Worm (Caenorhabditis elegans): ENCODE data around the gene twk-35.

Gene twk-35

DNA sequence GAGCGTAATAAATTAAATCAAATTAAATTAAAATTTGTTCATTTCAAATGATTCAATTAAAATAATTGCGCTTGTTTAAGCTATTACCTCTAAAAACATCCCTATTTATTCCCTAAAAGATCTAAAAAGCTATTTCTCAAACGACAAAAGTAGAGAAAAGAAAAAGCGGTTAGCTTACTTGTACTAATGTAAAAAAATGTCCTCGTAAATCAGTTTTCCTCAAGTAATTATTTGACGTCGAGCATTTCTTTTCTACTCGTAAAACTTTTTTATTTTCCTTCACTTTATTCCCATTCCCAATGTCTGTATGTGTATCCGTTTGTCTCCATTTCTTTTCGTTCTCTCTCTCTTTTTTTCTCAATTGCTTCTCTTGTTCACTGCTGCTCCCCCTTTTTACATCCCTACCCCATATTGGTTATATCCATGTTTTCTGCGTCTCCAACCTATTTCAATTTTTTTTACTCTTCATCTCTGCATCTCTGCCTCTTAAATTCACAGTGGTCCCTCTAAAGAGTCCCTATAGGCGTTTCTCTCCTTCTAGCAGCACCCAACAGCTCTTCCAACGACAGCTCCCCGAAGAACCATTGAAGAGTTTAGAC, 16.4 kb downstream of the twk-35 start, which contains the start of gene unc-80:
Gene unc-80 (plus strand): TSS at position 533 of the 599 bp plus-strand sequence.
- no peak for TF ChIP-seq T22C8.4 (GFP tag; IDR thresholded peaks at IDR 0.05)
- no peak for TF ChIP-seq flt-1 (GFP tag; IDR thresholded peaks at IDR 0.05)
- no peak for TF ChIP-seq ztf-23 (GFP tag; IDR thresholded peaks at IDR 0.05)
- TF ChIP-seq med-1 (GFP tag; optimal IDR thresholded peaks at IDR 0.05; ENCODE audit: insufficient read depth) = no peak
- no peak for TF ChIP-seq ref-1 (GFP tag; conservative IDR thresholded peaks at IDR 0.05)
- TF ChIP-seq klf-2 (GFP tag; conservative IDR thresholded peaks at IDR 0.05) = no peak
- TF ChIP-seq cog-1 (tag; optimal IDR thresholded peaks at IDR 0.05) = no peak
- TF ChIP-seq tab-1 (GFP tag; IDR thresholded peaks at IDR 0.05) = no peak
- no peak for TF ChIP-seq ztf-29 (GFP tag; IDR thresholded peaks at IDR 0.05)

DNA sequence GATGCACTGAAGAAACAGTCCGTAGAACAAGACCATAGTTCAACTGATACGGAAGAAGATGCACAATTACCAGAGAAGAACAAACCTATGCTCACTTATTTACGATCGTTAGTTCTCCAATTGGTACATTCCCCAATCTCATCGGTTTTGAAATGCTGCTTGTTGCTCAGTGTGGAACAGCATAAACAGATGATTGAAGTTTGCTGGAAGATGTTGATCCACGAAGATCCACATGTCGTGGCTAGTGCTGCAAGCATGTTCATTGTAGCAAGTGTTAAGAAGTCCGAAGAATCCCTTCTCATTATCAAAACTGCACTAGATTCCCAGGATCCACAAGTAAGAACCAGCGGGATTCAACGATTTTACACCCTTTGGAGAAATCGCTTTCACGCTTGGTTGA, 29.1 kb downstream of the twk-35 start:
- TF ChIP-seq ztf-29 (GFP tag; IDR thresholded peaks at IDR 0.05) (no peak), med-1 (GFP tag; optimal IDR thresholded peaks at IDR 0.05; ENCODE audit: insufficient read depth) (no peak), klf-2 (GFP tag; conservative IDR thresholded peaks at IDR 0.05) (no peak), ref-1 (GFP tag; conservative IDR thresholded peaks at IDR 0.05) (no peak), T22C8.4 (GFP tag; IDR thresholded peaks at IDR 0.05) (no peak), cog-1 (tag; optimal IDR thresholded peaks at IDR 0.05) (no peak), tab-1 (GFP tag; IDR thresholded peaks at IDR 0.05) (no peak), flt-1 (GFP tag; IDR thresholded peaks at IDR 0.05) (no peak)

DNA sequence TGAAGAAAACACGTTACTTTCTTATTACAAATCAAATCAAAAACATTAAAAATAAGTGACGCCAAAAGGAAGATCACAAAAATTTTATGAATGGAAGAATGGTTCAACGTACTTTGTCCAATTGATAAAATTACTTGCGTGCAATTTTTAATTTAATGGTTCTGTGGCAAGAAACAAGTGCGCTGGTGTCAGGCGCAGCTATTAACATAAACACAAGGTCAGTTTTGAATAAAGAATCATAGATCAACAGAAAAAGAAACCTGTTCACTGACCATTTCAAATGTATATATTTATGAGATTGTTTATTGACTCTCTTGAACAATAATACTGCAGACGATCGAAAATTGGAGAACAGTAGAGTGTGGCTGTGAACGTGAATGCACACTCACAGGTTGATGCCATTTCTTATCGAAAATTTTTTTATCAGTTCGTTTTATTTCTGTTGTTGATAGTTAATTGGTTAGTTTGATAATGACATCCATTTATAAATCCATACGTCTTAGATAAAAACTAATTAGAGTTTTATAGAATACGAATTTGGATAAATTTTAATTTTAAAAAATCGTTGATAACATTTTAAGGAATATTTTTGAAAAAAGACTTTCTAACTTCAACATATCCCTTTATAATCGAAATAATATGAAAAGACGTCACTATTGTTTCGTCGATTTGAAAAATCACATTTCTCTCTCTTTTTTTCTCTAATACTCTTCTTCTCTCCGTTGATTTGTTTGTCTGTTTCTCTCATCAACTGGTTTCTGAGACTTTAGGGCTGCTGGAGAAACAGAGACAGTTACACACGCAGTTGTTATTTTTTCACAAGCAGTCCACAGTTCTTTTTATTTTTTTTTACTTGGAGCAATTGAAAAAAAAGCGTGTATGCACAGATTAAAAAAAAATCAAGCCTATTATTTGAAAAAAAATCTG, 40.6 kb downstream of the twk-35 start, which contains the start of gene amx-3:
Gene amx-3 (minus strand): TSS at position 548 of the 927 bp plus-strand sequence.
- TF ChIP-seq tab-1 (GFP tag; IDR thresholded peaks at IDR 0.05) (no peak), T22C8.4 (GFP tag; IDR thresholded peaks at IDR 0.05) (no peak), cog-1 (tag; optimal IDR thresholded peaks at IDR 0.05) (no peak), ref-1 (GFP tag; conservative IDR thresholded peaks at IDR 0.05) (no peak), klf-2 (GFP tag; conservative IDR thresholded peaks at IDR 0.05) (no peak), med-1 (GFP tag; optimal IDR thresholded peaks at IDR 0.05; ENCODE audit: insufficient read depth) (no peak), flt-1 (GFP tag; IDR thresholded peaks at IDR 0.05) (no peak), ztf-23 (GFP tag; IDR thresholded peaks at IDR 0.05) (no peak), ztf-29 (GFP tag; IDR thresholded peaks at IDR 0.05) (no peak)

DNA sequence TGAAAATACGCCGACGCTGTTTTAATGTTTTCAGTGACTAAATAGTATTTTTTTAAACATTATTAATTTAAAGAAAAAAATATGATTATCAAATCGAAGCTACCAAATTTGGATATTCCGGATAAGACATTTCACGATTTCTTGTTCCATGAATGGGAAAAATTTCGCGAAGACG, 41.2 kb downstream of the twk-35 start, which contains the start of gene acs-12:
Gene acs-12 (plus strand): TSS at position 76 of the 175 bp plus-strand sequence.
- no peak for TF ChIP-seq tab-1 (GFP tag; IDR thresholded peaks at IDR 0.05)
- TF ChIP-seq med-1 (GFP tag; optimal IDR thresholded peaks at IDR 0.05; ENCODE audit: insufficient read depth) = no peak
- TF ChIP-seq ref-1 (GFP tag; conservative IDR thresholded peaks at IDR 0.05) = no peak
- TF ChIP-seq T22C8.4 (GFP tag; IDR thresholded peaks at IDR 0.05) = no peak

DNA sequence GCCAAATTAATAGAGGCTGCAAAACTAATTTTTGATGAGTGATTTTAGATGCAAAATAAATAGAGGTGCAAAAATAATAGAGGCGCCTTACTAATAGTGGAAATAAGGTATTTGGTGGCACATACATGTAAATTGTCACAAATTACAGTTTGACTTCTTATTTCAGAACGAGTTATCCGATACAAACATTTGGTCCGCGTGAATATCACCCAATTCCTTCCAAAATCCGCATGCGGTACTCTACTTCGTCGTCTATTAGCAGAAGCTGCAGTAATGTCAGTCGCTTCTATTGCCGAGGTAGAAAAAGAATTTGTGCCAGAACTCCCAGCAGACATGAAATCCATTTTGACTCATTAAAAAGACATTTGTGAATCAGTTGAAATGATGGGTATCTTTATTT, 44.2 kb downstream of the twk-35 start:
- TF ChIP-seq ztf-23 (GFP tag; IDR thresholded peaks at IDR 0.05) = no peak
- TF ChIP-seq flt-1 (GFP tag; IDR thresholded peaks at IDR 0.05) = no peak
- TF ChIP-seq ref-1 (GFP tag; conservative IDR thresholded peaks at IDR 0.05) = no peak
- no peak for TF ChIP-seq ztf-29 (GFP tag; IDR thresholded peaks at IDR 0.05)
- no peak for TF ChIP-seq cog-1 (tag; optimal IDR thresholded peaks at IDR 0.05)
- no peak for TF ChIP-seq klf-2 (GFP tag; conservative IDR thresholded peaks at IDR 0.05)
- TF ChIP-seq med-1 (GFP tag; optimal IDR thresholded peaks at IDR 0.05; ENCODE audit: insufficient read depth) = no peak
- no peak for TF ChIP-seq tab-1 (GFP tag; IDR thresholded peaks at IDR 0.05)
- no peak for TF ChIP-seq T22C8.4 (GFP tag; IDR thresholded peaks at IDR 0.05)

DNA sequence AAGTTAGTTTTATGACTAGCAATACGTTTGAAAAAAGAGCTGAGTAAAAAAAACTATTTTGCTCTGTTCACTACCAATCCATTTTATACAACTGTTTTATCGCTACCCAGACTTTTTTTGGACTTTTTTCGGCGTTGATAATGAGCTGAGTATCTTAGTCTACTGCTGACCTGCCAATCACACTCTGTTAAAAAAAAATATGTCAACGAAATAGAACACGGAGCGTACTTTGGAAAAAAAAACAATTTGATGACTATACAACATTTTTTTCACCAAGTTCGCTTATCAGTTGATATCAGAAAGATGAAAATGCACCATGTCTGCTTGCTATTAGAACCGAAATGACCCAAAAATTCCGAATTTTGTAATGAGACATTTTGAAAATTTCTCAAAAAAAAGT, 47.0 kb downstream of the twk-35 start:
- TF ChIP-seq ztf-23 (GFP tag; IDR thresholded peaks at IDR 0.05) = no peak
- TF ChIP-seq cog-1 (tag; optimal IDR thresholded peaks at IDR 0.05) = no peak
- TF ChIP-seq T22C8.4 (GFP tag; IDR thresholded peaks at IDR 0.05) = no peak
- TF ChIP-seq ztf-29 (GFP tag; IDR thresholded peaks at IDR 0.05) = no peak
- no peak for TF ChIP-seq tab-1 (GFP tag; IDR thresholded peaks at IDR 0.05)
- no peak for TF ChIP-seq flt-1 (GFP tag; IDR thresholded peaks at IDR 0.05)
- no peak for TF ChIP-seq klf-2 (GFP tag; conservative IDR thresholded peaks at IDR 0.05)
- no peak for TF ChIP-seq med-1 (GFP tag; optimal IDR thresholded peaks at IDR 0.05; ENCODE audit: insufficient read depth)
- TF ChIP-seq ref-1 (GFP tag; conservative IDR thresholded peaks at IDR 0.05) = no peak

DNA sequence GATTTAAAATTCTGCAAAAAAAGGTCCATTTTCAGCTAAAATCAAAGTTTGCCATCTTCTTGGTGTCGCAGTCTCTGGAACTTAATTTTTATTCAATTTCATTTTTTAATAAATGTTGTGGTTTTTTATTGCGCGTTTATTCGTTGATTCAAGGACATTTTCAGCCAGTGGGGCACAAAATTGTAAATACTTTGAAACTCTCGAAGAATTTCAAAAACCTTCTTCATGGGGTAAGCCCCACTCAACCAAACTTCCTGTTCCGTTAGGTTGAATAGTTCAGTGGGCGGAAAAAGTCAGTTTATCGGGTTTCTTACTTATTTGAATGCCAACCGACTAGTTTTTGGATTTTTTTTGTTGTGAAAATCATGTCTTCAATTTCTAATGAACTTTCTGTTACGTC, 47.4 kb downstream of the twk-35 start, which contains the start of gene ttll-9:
Gene ttll-9 (plus strand): TSS at position 301 of the 400 bp plus-strand sequence.
- TF ChIP-seq cog-1 (tag; optimal IDR thresholded peaks at IDR 0.05) = no peak
- no peak for TF ChIP-seq ref-1 (GFP tag; conservative IDR thresholded peaks at IDR 0.05)
- no peak for TF ChIP-seq flt-1 (GFP tag; IDR thresholded peaks at IDR 0.05)
- no peak for TF ChIP-seq ztf-29 (GFP tag; IDR thresholded peaks at IDR 0.05)

ce11 chrV:20915186-20915585, 52.4 kb downstream of the twk-35 start, which contains the start of gene pbo-5:
pbo-5 (plus strand) TSS chrV:20915486.
- no peak for TF ChIP-seq tab-1 (GFP tag; IDR thresholded peaks at IDR 0.05)
- TF ChIP-seq cog-1 (tag; optimal IDR thresholded peaks at IDR 0.05) = no peak
- no peak for TF ChIP-seq ztf-23 (GFP tag; IDR thresholded peaks at IDR 0.05)
- TF ChIP-seq ztf-29 (GFP tag; IDR thresholded peaks at IDR 0.05) = no peak
- TF ChIP-seq T22C8.4 (GFP tag; IDR thresholded peaks at IDR 0.05) = no peak
- no peak for TF ChIP-seq flt-1 (GFP tag; IDR thresholded peaks at IDR 0.05)
- no peak for TF ChIP-seq med-1 (GFP tag; optimal IDR thresholded peaks at IDR 0.05; ENCODE audit: insufficient read depth)
- TF ChIP-seq klf-2 (GFP tag; conservative IDR thresholded peaks at IDR 0.05) = no peak
- TF ChIP-seq ref-1 (GFP tag; conservative IDR thresholded peaks at IDR 0.05) = no peak
